Worm (Caenorhabditis elegans) whole organism, L1 larva: ENCODE results near the gene dos-3.

Source experiments
- C04F5.9 ChIP-seq: sonication (generic microtip); optimal IDR thresholded peaks from 2 replicates; lab custom pipeline; 2016; ENCODE audit warnings: missing genetic modification characterization, missing compliant biosample characterization
- C34B4.2 ChIP-seq: sonication (generic microtip); optimal IDR thresholded peaks from 2 replicates; lab custom pipeline; 2017; ENCODE audit warnings: mild to moderate bottlenecking, missing genetic modification characterization, missing compliant biosample characterization
- F16B12.6 ChIP-seq: fragments of 150-350 bp; optimal IDR thresholded peaks from 2 replicates; lab custom pipeline; 2014; ENCODE audit warnings: missing biosample characterization, missing genetic modification characterization
- Y116A8C.19 ChIP-seq: sonication (generic microtip); optimal IDR thresholded peaks from 2 replicates; lab custom pipeline; 2016; ENCODE audit warnings: missing compliant biosample characterization, missing genetic modification characterization, borderline replicate concordance
- alr-1 ChIP-seq: fragments of 200-800 bp; sonication (Bioruptor generic); optimal IDR thresholded peaks from 2 replicates; lab custom pipeline; 2018; ENCODE audit warnings: borderline replicate concordance, mild to moderate bottlenecking, missing genetic modification characterization, missing compliant biosample characterization
- ama-1 ChIP-seq: fragments of 150-350 bp; optimal IDR thresholded peaks from 2 replicates; lab custom pipeline; 2014
- ceh-8 ChIP-seq: fragments of 200-800 bp; sonication (Bioruptor generic); optimal IDR thresholded peaks from 2 replicates; lab custom pipeline; 2018; ENCODE audit warnings: mild to moderate bottlenecking, missing genetic modification characterization, moderate library complexity, missing compliant biosample characterization
- ceh-82 ChIP-seq, 3 experiments: fragments of 150-350 bp in 1 of 3; sonication (generic microtip) in 2 of 3; optimal IDR thresholded peaks; 2 replicates each; lab custom pipeline; 2014 to 2017; ENCODE audit warnings: missing biosample characterization in 3 of 3, missing genetic modification characterization in 3 of 3
- dsc-1 ChIP-seq: sonication (generic microtip); optimal IDR thresholded peaks from 2 replicates; lab custom pipeline; 2016; ENCODE audit warnings: mild to moderate bottlenecking, missing genetic modification characterization, missing compliant biosample characterization
- efl-1 ChIP-seq, 4 experiments: fragments of 150-350 bp; optimal IDR thresholded peaks in 3 of 4; peaks in 1 of 4; 1 replicate in 1 of 4; 2 replicates in 3 of 4; lab custom pipeline; 2014; ENCODE audit warnings: missing biosample characterization in 2 of 4, missing genetic modification characterization in 2 of 4, missing genetic modification reagents in 2 of 4
- egl-13 ChIP-seq: sonication (generic microtip); optimal IDR thresholded peaks from 2 replicates; lab custom pipeline; 2016; ENCODE audit warnings: missing genotype, missing genetic modification reagents, missing genetic modification characterization, missing compliant biosample characterization
- egl-27 ChIP-seq, 2 experiments: fragments of 150-350 bp in 1 of 2; sonication (generic microtip); optimal IDR thresholded peaks; 3 replicates each; lab custom pipeline; 2017 to 2018; ENCODE audit warnings: missing biosample characterization in 2 of 2, missing genetic modification characterization in 2 of 2, missing genetic modification reagents in 2 of 2
- elt-2 ChIP-seq: sonication (generic microtip); optimal IDR thresholded peaks from 2 replicates; lab custom pipeline; 2016; ENCODE audit warnings: missing genetic modification characterization, mild to moderate bottlenecking, inconsistent platforms, missing compliant biosample characterization, missing genetic modification reagents
- fkh-10 ChIP-seq: sonication (generic microtip); optimal IDR thresholded peaks from 2 replicates; lab custom pipeline; 2017; ENCODE audit warnings: missing biosample characterization, missing genetic modification reagents, missing genetic modification characterization
- fkh-4 ChIP-seq: sonication (generic microtip); optimal IDR thresholded peaks from 2 replicates; lab custom pipeline; 2016; ENCODE audit warnings: missing compliant biosample characterization, missing genetic modification characterization, borderline replicate concordance
- fkh-8 ChIP-seq: sonication (generic microtip); optimal IDR thresholded peaks from 2 replicates; lab custom pipeline; 2016; ENCODE audit warnings: mild to moderate bottlenecking, missing genetic modification characterization, missing compliant biosample characterization
- grh-1 ChIP-seq: fragments of 200-800 bp; sonication (Bioruptor generic); IDR thresholded peaks from 2 replicates; pipeline ENCODE4 v1.3.6; 2022; ENCODE audit warnings: missing genetic modification reagents, missing genetic modification characterization, missing compliant biosample characterization
- hlh-17 ChIP-seq: fragments of 200-800 bp; sonication (Bioruptor generic); optimal IDR thresholded peaks from 2 replicates; lab custom pipeline; 2018; ENCODE audit warnings: missing genetic modification characterization, mild to moderate bottlenecking, missing compliant biosample characterization, moderate library complexity, borderline replicate concordance
- hlh-4 ChIP-seq: sonication (generic microtip); optimal IDR thresholded peaks from 2 replicates; lab custom pipeline; 2016; ENCODE audit warnings: mild to moderate bottlenecking, missing genetic modification characterization, missing compliant biosample characterization
- irx-1 ChIP-seq: sonication (generic microtip); optimal IDR thresholded peaks from 2 replicates; lab custom pipeline; 2016; ENCODE audit warnings: missing genetic modification characterization, missing compliant biosample characterization
- jun-1 ChIP-seq: fragments of 150-350 bp; optimal IDR thresholded peaks from 2 replicates; lab custom pipeline; 2014; ENCODE audit warnings: missing biosample characterization, missing genetic modification reagents, missing genetic modification characterization
- lin-14 ChIP-seq: fragments of 200-800 bp; sonication (Bioruptor generic); optimal IDR thresholded peaks from 2 replicates; lab custom pipeline; 2018; ENCODE audit warnings: mild to moderate bottlenecking, missing genetic modification characterization, moderate library complexity, missing compliant biosample characterization
- lir-3 ChIP-seq: sonication (generic microtip); optimal IDR thresholded peaks from 2 replicates; lab custom pipeline; 2016; ENCODE audit warnings: mild to moderate bottlenecking, missing genetic modification characterization, moderate library complexity, missing compliant biosample characterization; ENCODE audit not compliant: poor library complexity
- lsy-2 ChIP-seq, 2 experiments: fragments of 150-350 bp; optimal IDR thresholded peaks; 2 replicates each; lab custom pipeline; 2014; ENCODE audit warnings: missing biosample characterization in 2 of 2, missing genetic modification characterization in 2 of 2
- mdl-1 ChIP-seq, 2 experiments: fragments of 150-350 bp; optimal IDR thresholded peaks; 2 replicates each; lab custom pipeline; 2014 to 2017; ENCODE audit warnings: missing biosample characterization in 2 of 2, missing genetic modification characterization in 2 of 2, inconsistent platforms in 1 of 2
- mef-2 ChIP-seq: fragments of 150-350 bp; optimal IDR thresholded peaks from 2 replicates; lab custom pipeline; 2014; ENCODE audit warnings: missing biosample characterization, missing genetic modification characterization
- mep-1 ChIP-seq: fragments of 150-350 bp; optimal IDR thresholded peaks from 2 replicates; lab custom pipeline; 2014; ENCODE audit warnings: missing biosample characterization, missing genetic modification characterization
- nhr-19 ChIP-seq: fragments of 200-800 bp; sonication (Bioruptor generic); conservative IDR thresholded peaks from 2 replicates; pipeline ENCODE4 v1.3.6; 2022; ENCODE audit warnings: missing genetic modification characterization, missing compliant biosample characterization
- nhr-47 ChIP-seq: sonication (generic microtip); optimal IDR thresholded peaks from 2 replicates; lab custom pipeline; 2016; ENCODE audit warnings: mild to moderate bottlenecking, missing genetic modification characterization, moderate library complexity, missing compliant biosample characterization
- nhr-71 ChIP-seq: sonication (generic microtip); optimal IDR thresholded peaks from 2 replicates; lab custom pipeline; 2016; ENCODE audit warnings: mild to moderate bottlenecking, missing genetic modification characterization, moderate library complexity, missing compliant biosample characterization
- nhr-85 ChIP-seq: sonication (generic microtip); peaks from one replicate; lab custom pipeline; 2016; ENCODE audit warnings: missing genetic modification characterization, inconsistent platforms, missing compliant biosample characterization
- pax-3 ChIP-seq: fragments of 200-800 bp; sonication (Bioruptor generic); optimal IDR thresholded peaks from 2 replicates; lab custom pipeline; 2018; ENCODE audit warnings: mild to moderate bottlenecking, missing genetic modification characterization, moderate library complexity, missing compliant biosample characterization
- pqm-1 ChIP-seq: sonication (generic microtip); optimal IDR thresholded peaks from 3 replicates; lab custom pipeline; 2017; ENCODE audit warnings: missing biosample characterization, missing genetic modification characterization
- skn-1 ChIP-seq: fragments of 150-350 bp; optimal IDR thresholded peaks from 2 replicates; lab custom pipeline; 2014; ENCODE audit warnings: missing biosample characterization, missing genetic modification characterization
- sox-4 ChIP-seq: sonication (generic microtip); optimal IDR thresholded peaks from 2 replicates; lab custom pipeline; 2016; ENCODE audit warnings: missing genetic modification characterization, missing compliant biosample characterization
- sptf-1 ChIP-seq: fragments of 150-350 bp; optimal IDR thresholded peaks from 2 replicates; lab custom pipeline; 2014; ENCODE audit warnings: missing biosample characterization, missing genetic modification characterization
- swsn-7 ChIP-seq: sonication (generic microtip); optimal IDR thresholded peaks from 2 replicates; lab custom pipeline; 2016; ENCODE audit warnings: missing genetic modification characterization, missing compliant biosample characterization
- tbx-2 ChIP-seq: sonication (generic microtip); optimal IDR thresholded peaks from 2 replicates; lab custom pipeline; 2016; ENCODE audit warnings: missing genetic modification characterization, missing compliant biosample characterization
- unc-130 ChIP-seq: fragments of 150-350 bp; optimal IDR thresholded peaks from 2 replicates; lab custom pipeline; 2017; ENCODE audit warnings: missing biosample characterization, missing genetic modification characterization, inconsistent platforms
- unc-30 ChIP-seq: sonication (generic microtip); optimal IDR thresholded peaks from 2 replicates; lab custom pipeline; 2017; ENCODE audit warnings: missing biosample characterization, missing genetic modification characterization
- unc-98 ChIP-seq: fragments of 200-800 bp; sonication (Bioruptor generic); IDR thresholded peaks from 2 replicates; pipeline ENCODE4 v1.3.6; 2022; ENCODE audit warnings: missing genetic modification characterization, missing compliant biosample characterization
- vab-15 ChIP-seq: sonication (generic microtip); optimal IDR thresholded peaks from 2 replicates; lab custom pipeline; 2017; ENCODE audit warnings: missing genotype, mild to moderate bottlenecking, missing genetic modification characterization, missing compliant biosample characterization
- xbp-1 ChIP-seq: sonication (generic microtip); optimal IDR thresholded peaks from 2 replicates; lab custom pipeline; 2016; ENCODE audit warnings: missing genetic modification characterization, missing compliant biosample characterization
- ztf-11 ChIP-seq, 2 experiments: sonication (generic microtip); optimal IDR thresholded peaks; 2 replicates each; lab custom pipeline; 2016 to 2017; ENCODE audit warnings: missing genetic modification characterization in 2 of 2, missing biosample characterization in 1 of 2, missing compliant biosample characterization in 1 of 2
- ztf-4 ChIP-seq: fragments of 150-350 bp; optimal IDR thresholded peaks from 2 replicates; lab custom pipeline; 2014; ENCODE audit warnings: missing biosample characterization, missing genetic modification characterization

dos-3 gene

DNA sequence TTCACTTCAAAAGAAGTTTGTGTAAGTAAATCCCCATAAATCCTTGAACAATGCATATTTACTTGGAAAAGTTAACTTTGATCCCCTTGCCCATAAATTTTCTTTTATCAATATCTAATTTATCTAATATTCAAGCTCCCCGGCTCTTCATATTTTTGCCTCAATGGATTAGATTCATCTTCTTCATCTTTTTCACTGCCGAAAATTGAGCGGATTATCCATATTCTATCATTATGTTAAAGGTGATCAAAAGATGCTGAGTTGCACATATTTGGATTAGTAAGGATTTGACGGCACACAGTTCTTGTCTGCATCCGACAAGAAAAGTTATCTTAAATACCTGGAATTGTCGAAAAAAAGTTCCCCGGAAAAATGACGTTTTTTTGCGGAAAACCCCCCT lies 48.8 kb downstream of the dos-3 start:
- TF ChIP-seq F16B12.6 (tag; lab: Kevin White, UChicago) (no peak), nhr-47 (tag; lab: Kevin White, UChicago) (peak; percentile 57), ztf-4 (tag; lab: Kevin White, UChicago) (no peak), sox-4 (tag; lab: Kevin White, UChicago) (peak; percentile 58), hlh-4 (tag; lab: Kevin White, UChicago) (no peak), sptf-1 (tag; lab: Kevin White, UChicago) (no peak), nhr-19 (no peak), ztf-11 (tag; optimal IDR thresholded peaks at IDR 0.05; lab: Kevin White, UChicago) (no peak), ceh-82 (tag; optimal IDR thresholded peaks at IDR 0.05; lab: Kevin White, UChicago) (no peak), unc-30 (tag; lab: Kevin White, UChicago) (no peak), skn-1 (tag; lab: Kevin White, UChicago) (no peak), fkh-4 (tag; lab: Kevin White, UChicago) (no peak), egl-27 (tag; optimal IDR thresholded peaks at IDR 0.05; lab: Kevin White, UChicago) (no peak), mef-2 (tag; lab: Kevin White, UChicago) (no peak), mep-1 (tag; lab: Kevin White, UChicago) (no peak), mdl-1 (tag; optimal IDR thresholded peaks at IDR 0.05; lab: Kevin White, UChicago) (no peak), alr-1 (tag; lab: Kevin White, UChicago) (no peak), swsn-7 (tag; lab: Kevin White, UChicago) (no peak), dsc-1 (tag; lab: Kevin White, UChicago) (peak; percentile 91), C04F5.9 (tag; lab: Kevin White, UChicago) (no peak), grh-1 (GFP tag; lab: Robert Waterston, UW) (no peak), irx-1 (tag; lab: Kevin White, UChicago) (no peak), elt-2 (tag; lab: Kevin White, UChicago) (no peak), ceh-8 (GFP tag; lab: Kevin White, UChicago) (no peak), fkh-8 (peak; percentile 39), pqm-1 (tag; lab: Kevin White, UChicago) (no peak), unc-98 (GFP tag; lab: Robert Waterston, UW) (no peak), C34B4.2 (tag; lab: Kevin White, UChicago) (no peak), lir-3 (tag; lab: Kevin White, UChicago) (no peak), vab-15 (tag; lab: Kevin White, UChicago) (no peak), jun-1 (tag; lab: Kevin White, UChicago) (no peak), fkh-10 (GFP tag; lab: Kevin White, UChicago) (no peak), efl-1 (optimal IDR thresholded peaks at IDR 0.05; lab: Kevin White, UChicago) (no peak), efl-1 (GFP tag; optimal IDR thresholded peaks at IDR 0.05 in 1 of 2; lab: Kevin White, UChicago) (peak in 1 of 2 experiments; percentile 77), nhr-71 (tag; lab: Kevin White, UChicago) (peak; percentile 13), pax-3 (tag; lab: Kevin White, UChicago) (peak; percentile 46)

DNA sequence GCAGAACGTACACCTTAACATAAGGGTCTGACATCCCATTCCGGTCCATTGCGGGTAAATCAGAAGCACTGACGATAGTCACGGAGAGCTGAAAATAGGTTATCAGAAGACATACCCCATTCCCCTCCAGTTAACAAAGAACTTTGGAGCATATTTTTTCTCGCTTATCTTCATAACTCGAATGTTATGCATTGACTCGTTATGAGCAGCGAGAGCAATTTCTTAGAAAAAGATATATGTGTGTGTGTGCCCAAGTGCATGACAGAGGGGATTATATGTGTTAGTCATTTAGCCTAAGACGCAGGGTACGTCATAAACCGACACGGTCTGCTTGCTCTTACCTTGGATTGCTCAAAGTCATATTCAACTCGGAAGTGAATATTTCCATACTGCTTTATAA lies 49.8 kb downstream of the dos-3 start:
- peak; percentile 84 for TF ChIP-seq fkh-8
- no peak for TF ChIP-seq vab-15 (tag; lab: Kevin White, UChicago)
- no peak for TF ChIP-seq fkh-4 (tag; lab: Kevin White, UChicago)
- TF ChIP-seq xbp-1 = peak; percentile 7
- TF ChIP-seq hlh-17 (GFP tag; lab: Kevin White, UChicago) = no peak
- peak; percentile 30 for TF ChIP-seq egl-13 (tag; lab: Kevin White, UChicago)
- TF ChIP-seq fkh-10 (GFP tag; lab: Kevin White, UChicago) = peak; percentile 18
- no peak for TF ChIP-seq tbx-2 (tag; lab: Kevin White, UChicago)
- TF ChIP-seq hlh-4 (tag; lab: Kevin White, UChicago) = no peak
- no peak for TF ChIP-seq Y116A8C.19 (tag; lab: Kevin White, UChicago)
- TF ChIP-seq lsy-2 (tag; optimal IDR thresholded peaks at IDR 0.05; lab: Kevin White, UChicago) = peak in 1 of 2 experiments; percentile 24
- no peak for TF ChIP-seq unc-130 (tag; lab: Kevin White, UChicago)
- TF ChIP-seq lin-14 (GFP tag; lab: Kevin White, UChicago) = peak; percentile 20
- TF ChIP-seq nhr-47 (tag; lab: Kevin White, UChicago) = peak; percentile 56
- TF ChIP-seq swsn-7 (tag; lab: Kevin White, UChicago) = peak; percentile 3
- peak; percentile 69 for TF ChIP-seq nhr-71 (tag; lab: Kevin White, UChicago)
- no peak for TF ChIP-seq ama-1 (lab: Kevin White, UChicago)
- TF ChIP-seq ztf-4 (tag; lab: Kevin White, UChicago) = no peak
- no peak for TF ChIP-seq egl-27 (tag; optimal IDR thresholded peaks at IDR 0.05; lab: Kevin White, UChicago)
- peak; percentile 94 for TF ChIP-seq dsc-1 (tag; lab: Kevin White, UChicago)
- peak; percentile 35 for TF ChIP-seq nhr-85 (tag; lab: Kevin White, UChicago)
- no peak for TF ChIP-seq ceh-8 (GFP tag; lab: Kevin White, UChicago)
- TF ChIP-seq grh-1 (GFP tag; lab: Robert Waterston, UW) = no peak
- TF ChIP-seq efl-1 (optimal IDR thresholded peaks at IDR 0.05; lab: Kevin White, UChicago) = no peak
- TF ChIP-seq efl-1 (GFP tag; optimal IDR thresholded peaks at IDR 0.05 in 1 of 2; lab: Kevin White, UChicago) = peak in 1 of 2 experiments; percentile 80
- TF ChIP-seq sox-4 (tag; lab: Kevin White, UChicago) = peak; percentile 85
